Worm (Caenorhabditis elegans) whole organism, midembryonic: Measurements from ENCODE around the gene Y54G2A.41.
"Not testable (repeated sequence)": the region's sequence is repeated elsewhere in the genome, so short reads cannot be mapped to it uniquely, and the experiment has no call there.

ENCODE experiments used
- klf-2 ChIP-seq: fragments of 200-800 bp; sonication (Bioruptor generic); conservative IDR thresholded peaks from 2 replicates; pipeline ENCODE4 v1.3.6; 2022; ENCODE audit warnings: missing genetic modification reagents, missing genetic modification characterization, missing compliant biosample characterization
- ztf-23 ChIP-seq: fragments of 200-800 bp; sonication (Bioruptor generic); IDR thresholded peaks from 2 replicates; pipeline ENCODE4 v1.3.6; 2022; ENCODE audit warnings: missing genetic modification reagents, missing genetic modification characterization, missing compliant biosample characterization

DNA sequence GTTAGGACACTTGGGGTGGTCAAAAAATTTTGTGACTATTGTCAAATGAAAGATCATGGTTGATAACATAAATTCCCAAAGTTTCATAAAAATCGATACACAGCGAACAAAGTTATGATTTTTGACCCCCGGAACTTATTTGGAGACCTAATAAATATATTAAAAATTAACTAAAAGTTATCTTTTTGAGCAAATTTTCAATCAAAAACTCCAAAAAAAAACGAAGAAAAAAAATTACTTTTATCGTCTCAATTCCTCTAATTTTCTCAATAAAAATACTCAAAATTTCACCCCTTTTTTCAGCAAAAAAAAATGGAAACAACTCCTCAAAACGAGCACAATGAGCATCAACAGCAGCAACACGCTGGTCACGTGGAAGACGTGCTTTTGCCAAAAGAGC lies 36.7 kb downstream of the Y54G2A.41 start, which contains the start of gene atln-1:
- not testable (repeated sequence) for TF ChIP-seq klf-2, ztf-23 (GFP tag; lab: Robert Waterston, UW)
